Worm (Caenorhabditis elegans) whole organism, L1 larva: ENCODE results near the gene unc-32.

Source experiments
- C04F5.9 ChIP-seq: sonication (generic microtip); optimal IDR thresholded peaks from 2 replicates; lab custom pipeline; 2016; ENCODE audit warnings: missing genetic modification characterization, missing compliant biosample characterization
- C16A3.4 ChIP-seq: fragments of 150-350 bp; optimal IDR thresholded peaks from 2 replicates; lab custom pipeline; 2014; ENCODE audit warnings: missing biosample characterization, missing genetic modification characterization
- Y116A8C.19 ChIP-seq: sonication (generic microtip); optimal IDR thresholded peaks from 2 replicates; lab custom pipeline; 2016; ENCODE audit warnings: missing compliant biosample characterization, missing genetic modification characterization, borderline replicate concordance
- aly-2 ChIP-seq: fragments of 150-350 bp; optimal IDR thresholded peaks from 2 replicates; lab custom pipeline; 2014; ENCODE audit warnings: missing biosample characterization, missing genetic modification characterization
- blmp-1 ChIP-seq: fragments of 150-350 bp; optimal IDR thresholded peaks from 2 replicates; lab custom pipeline; 2014; ENCODE audit warnings: missing biosample characterization, missing genetic modification characterization
- ceh-63 ChIP-seq: fragments of 200-800 bp; sonication (Bioruptor generic); optimal IDR thresholded peaks from 2 replicates; lab custom pipeline; 2018; ENCODE audit warnings: mild to moderate bottlenecking, missing genetic modification characterization, missing compliant biosample characterization
- ceh-82 ChIP-seq, 3 experiments: fragments of 150-350 bp in 1 of 3; sonication (generic microtip) in 2 of 3; optimal IDR thresholded peaks; 2 replicates each; lab custom pipeline; 2014 to 2017; ENCODE audit warnings: missing biosample characterization in 3 of 3, missing genetic modification characterization in 3 of 3
- ceh-88 ChIP-seq: fragments of 200-800 bp; sonication (Bioruptor generic); IDR thresholded peaks from 2 replicates; pipeline ENCODE4 v1.3.6; 2022; ENCODE audit warnings: missing genetic modification characterization, missing compliant biosample characterization
- ces-1 ChIP-seq: fragments of 150-350 bp; optimal IDR thresholded peaks from 2 replicates; lab custom pipeline; 2014; ENCODE audit warnings: missing biosample characterization, missing genetic modification reagents, missing genetic modification characterization
- dpl-1 ChIP-seq, 3 experiments: fragments of 150-350 bp in 2 of 3; sonication (generic microtip) in 1 of 3; optimal IDR thresholded peaks; 2 replicates each; lab custom pipeline; 2014 to 2017; ENCODE audit warnings: missing biosample characterization in 3 of 3, missing genetic modification characterization in 3 of 3, missing genetic modification reagents in 3 of 3
- efl-1 ChIP-seq, 4 experiments: fragments of 150-350 bp; optimal IDR thresholded peaks in 3 of 4; peaks in 1 of 4; 1 replicate in 1 of 4; 2 replicates in 3 of 4; lab custom pipeline; 2014; ENCODE audit warnings: missing biosample characterization in 2 of 4, missing genetic modification characterization in 2 of 4, missing genetic modification reagents in 2 of 4
- efl-3 ChIP-seq: fragments of 200-800 bp; sonication (Bioruptor generic); optimal IDR thresholded peaks from 2 replicates; lab custom pipeline; 2018; ENCODE audit warnings: mild to moderate bottlenecking, missing genetic modification characterization, missing compliant biosample characterization
- egl-27 ChIP-seq, 2 experiments: fragments of 150-350 bp in 1 of 2; sonication (generic microtip); optimal IDR thresholded peaks; 3 replicates each; lab custom pipeline; 2017 to 2018; ENCODE audit warnings: missing biosample characterization in 2 of 2, missing genetic modification characterization in 2 of 2, missing genetic modification reagents in 2 of 2
- elt-3 ChIP-seq, 6 experiments: fragments of 150-350 bp in 1 of 6; sonication (generic microtip); optimal IDR thresholded peaks; 2 replicates each; lab custom pipeline; 2017 to 2018; ENCODE audit warnings: missing biosample characterization in 6 of 6, missing genetic modification characterization in 6 of 6, inconsistent platforms in 1 of 6
- ets-5 ChIP-seq: fragments of 200-800 bp; sonication (Bioruptor generic); IDR thresholded peaks from 2 replicates; pipeline ENCODE4 v1.3.6; 2022; ENCODE audit warnings: missing genetic modification characterization, missing compliant biosample characterization
- fkh-4 ChIP-seq: sonication (generic microtip); optimal IDR thresholded peaks from 2 replicates; lab custom pipeline; 2016; ENCODE audit warnings: missing compliant biosample characterization, missing genetic modification characterization, borderline replicate concordance
- fos-1 ChIP-seq: fragments of 150-350 bp; optimal IDR thresholded peaks from 2 replicates; lab custom pipeline; 2014; ENCODE audit warnings: missing biosample characterization, missing genetic modification characterization
- hlh-4 ChIP-seq: sonication (generic microtip); optimal IDR thresholded peaks from 2 replicates; lab custom pipeline; 2016; ENCODE audit warnings: mild to moderate bottlenecking, missing genetic modification characterization, missing compliant biosample characterization
- irx-1 ChIP-seq: sonication (generic microtip); optimal IDR thresholded peaks from 2 replicates; lab custom pipeline; 2016; ENCODE audit warnings: missing genetic modification characterization, missing compliant biosample characterization
- isw-1 ChIP-seq: fragments of 200-800 bp; sonication (Bioruptor generic); IDR thresholded peaks from 2 replicates; pipeline ENCODE4 v1.3.6; 2022; ENCODE audit warnings: missing genetic modification characterization, missing compliant biosample characterization
- jun-1 ChIP-seq: fragments of 150-350 bp; optimal IDR thresholded peaks from 2 replicates; lab custom pipeline; 2014; ENCODE audit warnings: missing biosample characterization, missing genetic modification reagents, missing genetic modification characterization
- lin-14 ChIP-seq: fragments of 200-800 bp; sonication (Bioruptor generic); optimal IDR thresholded peaks from 2 replicates; lab custom pipeline; 2018; ENCODE audit warnings: mild to moderate bottlenecking, missing genetic modification characterization, moderate library complexity, missing compliant biosample characterization
- lin-15B ChIP-seq: fragments of 150-350 bp; sonication (generic microtip); optimal IDR thresholded peaks from 3 replicates; lab custom pipeline; 2014; ENCODE audit warnings: missing biosample characterization, missing genetic modification characterization
- lir-3 ChIP-seq: sonication (generic microtip); optimal IDR thresholded peaks from 2 replicates; lab custom pipeline; 2016; ENCODE audit warnings: mild to moderate bottlenecking, missing genetic modification characterization, moderate library complexity, missing compliant biosample characterization; ENCODE audit not compliant: poor library complexity
- lsy-2 ChIP-seq, 2 experiments: fragments of 150-350 bp; optimal IDR thresholded peaks; 2 replicates each; lab custom pipeline; 2014; ENCODE audit warnings: missing biosample characterization in 2 of 2, missing genetic modification characterization in 2 of 2
- mab-9 ChIP-seq: fragments of 200-800 bp; sonication (Bioruptor generic); IDR thresholded peaks from 2 replicates; pipeline ENCODE4 v1.3.6; 2022; ENCODE audit warnings: missing genetic modification reagents, missing genetic modification characterization, missing compliant biosample characterization
- mep-1 ChIP-seq: fragments of 150-350 bp; optimal IDR thresholded peaks from 2 replicates; lab custom pipeline; 2014; ENCODE audit warnings: missing biosample characterization, missing genetic modification characterization
- nhr-12 ChIP-seq: sonication (generic microtip); optimal IDR thresholded peaks from 2 replicates; lab custom pipeline; 2017; ENCODE audit warnings: missing biosample characterization, missing genetic modification characterization
- nhr-19 ChIP-seq: fragments of 200-800 bp; sonication (Bioruptor generic); conservative IDR thresholded peaks from 2 replicates; pipeline ENCODE4 v1.3.6; 2022; ENCODE audit warnings: missing genetic modification characterization, missing compliant biosample characterization
- nhr-20 ChIP-seq: sonication (generic microtip); optimal IDR thresholded peaks from 2 replicates; lab custom pipeline; 2016; ENCODE audit warnings: mild to moderate bottlenecking, missing genetic modification characterization, missing compliant biosample characterization
- nhr-237 ChIP-seq: fragments of 150-350 bp; optimal IDR thresholded peaks from 2 replicates; lab custom pipeline; 2014; ENCODE audit warnings: missing biosample characterization, missing genetic modification characterization
- nhr-71 ChIP-seq: sonication (generic microtip); optimal IDR thresholded peaks from 2 replicates; lab custom pipeline; 2016; ENCODE audit warnings: mild to moderate bottlenecking, missing genetic modification characterization, moderate library complexity, missing compliant biosample characterization
- nhr-85 ChIP-seq: sonication (generic microtip); peaks from one replicate; lab custom pipeline; 2016; ENCODE audit warnings: missing genetic modification characterization, inconsistent platforms, missing compliant biosample characterization
- nhr-90 ChIP-seq: sonication (generic microtip); optimal IDR thresholded peaks from 2 replicates; lab custom pipeline; 2016; ENCODE audit warnings: mild to moderate bottlenecking, missing genetic modification characterization, missing compliant biosample characterization; ENCODE audit not compliant: poor library complexity
- pax-3 ChIP-seq: fragments of 200-800 bp; sonication (Bioruptor generic); optimal IDR thresholded peaks from 2 replicates; lab custom pipeline; 2018; ENCODE audit warnings: mild to moderate bottlenecking, missing genetic modification characterization, moderate library complexity, missing compliant biosample characterization
- rnt-1 ChIP-seq: sonication (generic microtip); optimal IDR thresholded peaks from 2 replicates; lab custom pipeline; 2016; ENCODE audit warnings: mild to moderate bottlenecking, missing genetic modification characterization, moderate library complexity, missing compliant biosample characterization
- skn-1 ChIP-seq: fragments of 150-350 bp; optimal IDR thresholded peaks from 2 replicates; lab custom pipeline; 2014; ENCODE audit warnings: missing biosample characterization, missing genetic modification characterization
- snu-23 ChIP-seq: sonication (generic microtip); optimal IDR thresholded peaks from 2 replicates; lab custom pipeline; 2016; ENCODE audit warnings: missing genetic modification characterization, missing compliant biosample characterization
- sptf-1 ChIP-seq: fragments of 150-350 bp; optimal IDR thresholded peaks from 2 replicates; lab custom pipeline; 2014; ENCODE audit warnings: missing biosample characterization, missing genetic modification characterization
- unc-130 ChIP-seq: fragments of 150-350 bp; optimal IDR thresholded peaks from 2 replicates; lab custom pipeline; 2017; ENCODE audit warnings: missing biosample characterization, missing genetic modification characterization, inconsistent platforms
- unc-62 ChIP-seq: fragments of 150-350 bp; optimal IDR thresholded peaks from 2 replicates; lab custom pipeline; 2014; ENCODE audit warnings: missing biosample characterization, missing genetic modification reagents, missing genetic modification characterization
- unc-98 ChIP-seq: fragments of 200-800 bp; sonication (Bioruptor generic); IDR thresholded peaks from 2 replicates; pipeline ENCODE4 v1.3.6; 2022; ENCODE audit warnings: missing genetic modification characterization, missing compliant biosample characterization
- vab-15 ChIP-seq: sonication (generic microtip); optimal IDR thresholded peaks from 2 replicates; lab custom pipeline; 2017; ENCODE audit warnings: missing genotype, mild to moderate bottlenecking, missing genetic modification characterization, missing compliant biosample characterization
- zag-1 ChIP-seq: fragments of 150-350 bp; optimal IDR thresholded peaks from 2 replicates; lab custom pipeline; 2014; ENCODE audit warnings: missing biosample characterization, missing genetic modification characterization
- ztf-11 ChIP-seq, 2 experiments: sonication (generic microtip); optimal IDR thresholded peaks; 2 replicates each; lab custom pipeline; 2016 to 2017; ENCODE audit warnings: missing genetic modification characterization in 2 of 2, missing biosample characterization in 1 of 2, missing compliant biosample characterization in 1 of 2

Gene unc-32

ce11 chrIII:8923240-8923734, 17.9 kb downstream of the unc-32 start, which contains the start of gene glb-1:
Gene glb-1 (minus strand): TSS chrIII:8923290.
- TF ChIP-seq efl-1 (optimal IDR thresholded peaks at IDR 0.05; lab: Kevin White, UChicago) (peak in 1 of 2 experiments; percentile 2), efl-1 (GFP tag; optimal IDR thresholded peaks at IDR 0.05 in 1 of 2; lab: Kevin White, UChicago) (no peak), fos-1 (tag; lab: Kevin White, UChicago) (no peak), ztf-11 (tag; optimal IDR thresholded peaks at IDR 0.05; lab: Kevin White, UChicago) (no peak), irx-1 (tag; lab: Kevin White, UChicago) (no peak), unc-98 (GFP tag; lab: Robert Waterston, UW) (no peak), vab-15 (no peak), lin-14 (peak; percentile 72), ces-1 (GFP tag; lab: Kevin White, UChicago) (no peak), ceh-63 (GFP tag; lab: Kevin White, UChicago) (no peak), fkh-4 (tag; lab: Kevin White, UChicago) (no peak), pax-3 (tag; lab: Kevin White, UChicago) (no peak), dpl-1 (GFP tag; optimal IDR thresholded peaks at IDR 0.05; lab: Kevin White, UChicago) (peak in 2 of 3 experiments; percentile 8 to 25), nhr-71 (tag; lab: Kevin White, UChicago) (peak; percentile 3), ceh-82 (tag; optimal IDR thresholded peaks at IDR 0.05; lab: Kevin White, UChicago) (no peak), C04F5.9 (tag; lab: Kevin White, UChicago) (no peak), lin-15B (tag; lab: Kevin White, UChicago) (no peak), nhr-85 (tag; lab: Kevin White, UChicago) (peak; percentile 81), lsy-2 (tag; optimal IDR thresholded peaks at IDR 0.05; lab: Kevin White, UChicago) (peak; percentile 17), zag-1 (tag; lab: Kevin White, UChicago) (no peak), jun-1 (tag; lab: Kevin White, UChicago) (no peak), nhr-20 (tag; lab: Kevin White, UChicago) (peak; percentile 67), skn-1 (peak; percentile 85), rnt-1 (no peak), ets-5 (GFP tag; lab: Robert Waterston, UW) (no peak), nhr-237 (tag; lab: Kevin White, UChicago) (no peak), C16A3.4 (tag; lab: Kevin White, UChicago) (no peak), unc-62 (GFP tag; lab: Kevin White, UChicago) (no peak), isw-1 (GFP tag; lab: Robert Waterston, UW) (no peak), efl-3 (no peak), mab-9 (GFP tag; lab: Robert Waterston, UW) (no peak), nhr-12 (tag; lab: Kevin White, UChicago) (no peak), sptf-1 (tag; lab: Kevin White, UChicago) (no peak), mep-1 (tag; lab: Kevin White, UChicago) (peak; percentile 35), nhr-19 (GFP tag; lab: Robert Waterston, UW) (no peak), blmp-1 (tag; lab: Kevin White, UChicago) (peak; percentile 69), elt-3 (tag; optimal IDR thresholded peaks at IDR 0.05; lab: Kevin White, UChicago) (peak in 1 of 6 experiments; percentile 3), snu-23 (GFP tag; lab: Kevin White, UChicago) (peak; percentile 30), ceh-88 (no peak)

DNA sequence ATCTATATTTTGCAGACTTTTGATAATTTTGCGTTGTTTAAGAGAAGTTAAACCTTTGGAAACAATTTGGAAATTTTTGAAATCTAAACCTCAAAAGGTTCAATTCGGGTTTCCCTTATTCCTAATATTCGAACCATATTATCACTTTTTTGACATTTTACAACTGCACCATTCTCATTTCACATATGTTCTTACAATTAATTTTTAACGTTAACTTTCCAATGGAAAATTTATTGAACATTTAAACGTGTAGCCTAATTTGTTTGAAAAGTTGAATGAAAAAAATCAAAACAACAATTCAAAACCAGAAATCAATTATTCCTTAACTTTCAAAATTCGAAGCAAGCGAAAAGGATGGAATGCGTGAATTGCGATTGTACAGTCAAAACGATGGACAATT, 18.5 kb downstream of the unc-32 start, which contains the start of gene ZK637.12:
ZK637.12 (plus strand) TSS at position 301 of the 400 bp plus-strand sequence.
- TF ChIP-seq hlh-4 (tag; lab: Kevin White, UChicago): no peak
- no peak for TF ChIP-seq ets-5 (GFP tag; lab: Robert Waterston, UW)
- no peak for TF ChIP-seq ceh-63 (GFP tag; lab: Kevin White, UChicago)
- no peak for TF ChIP-seq unc-130 (tag; lab: Kevin White, UChicago)
- no peak for TF ChIP-seq Y116A8C.19 (tag; lab: Kevin White, UChicago)
- TF ChIP-seq sptf-1 (tag; lab: Kevin White, UChicago): no peak
- TF ChIP-seq egl-27 (tag; optimal IDR thresholded peaks at IDR 0.05; lab: Kevin White, UChicago): no peak
- no peak for TF ChIP-seq efl-3
- no peak for TF ChIP-seq efl-1 (optimal IDR thresholded peaks at IDR 0.05; lab: Kevin White, UChicago)
- no peak for TF ChIP-seq efl-1 (GFP tag; optimal IDR thresholded peaks at IDR 0.05 in 1 of 2; lab: Kevin White, UChicago)
- no peak for TF ChIP-seq aly-2 (tag; lab: Kevin White, UChicago)
- TF ChIP-seq nhr-90 (tag; lab: Kevin White, UChicago): no peak
- no peak for TF ChIP-seq lir-3
